Fruit fly (Drosophila melanogaster) whole organism, embryonic: Measurements from ENCODE around the gene Tbca.

Experiments used
- CG10209 ChIP-seq: fragments of 200-800 bp; sonication (Bioruptor generic); optimal IDR thresholded peaks from 3 replicates; lab custom pipeline; 2017; ENCODE audit warnings: missing biosample characterization, mild to moderate bottlenecking, missing genetic modification characterization, missing genetic modification reagents
- CG10267 ChIP-seq: fragments of 200-800 bp; sonication (Bioruptor generic); optimal IDR thresholded peaks from 2 replicates; lab custom pipeline; 2018; ENCODE audit warnings: missing biosample characterization, mild to moderate bottlenecking, missing genetic modification characterization, moderate library complexity
- CG10979 ChIP-seq: fragments of 200-800 bp; sonication (Bioruptor generic); optimal IDR thresholded peaks from 2 replicates; lab custom pipeline; 2018; ENCODE audit warnings: missing biosample characterization, mild to moderate bottlenecking, missing genetic modification characterization, moderate library complexity
- CG11093 ChIP-seq: fragments of 200-800 bp; sonication (Bioruptor generic); IDR thresholded peaks from 3 replicates; pipeline ENCODE4 v1.3.6; 2022; ENCODE audit warnings: missing biosample characterization, missing genetic modification characterization
- CG11456 ChIP-seq: fragments of 200-800 bp; sonication (Bioruptor generic); IDR thresholded peaks from 3 replicates; pipeline ENCODE4 v1.3.6; 2022; ENCODE audit warnings: missing biosample characterization, missing genetic modification characterization
- CG12236 ChIP-seq: fragments of 200-800 bp; sonication (Bioruptor generic); optimal IDR thresholded peaks from 2 replicates; lab custom pipeline; 2016; ENCODE audit warnings: missing biosample characterization, missing genetic modification characterization
- CG1233 ChIP-seq: fragments of 200-800 bp; sonication (Bioruptor generic); optimal IDR thresholded peaks from 4 replicates; lab custom pipeline; 2018; ENCODE audit warnings: missing biosample characterization, mild to moderate bottlenecking, missing genetic modification characterization
- CG12391 ChIP-seq: fragments of 200-800 bp; sonication (Bioruptor generic); optimal IDR thresholded peaks from 3 replicates; lab custom pipeline; 2018; ENCODE audit warnings: missing biosample characterization, mild to moderate bottlenecking, missing genetic modification characterization, moderate library complexity
- CG12942 ChIP-seq: fragments of 200-800 bp; sonication (Bioruptor generic); optimal IDR thresholded peaks from 3 replicates; lab custom pipeline; 2016; ENCODE audit warnings: missing biosample characterization, missing genetic modification characterization
- CG13894 ChIP-seq: fragments of 200-800 bp; sonication (Bioruptor generic); optimal IDR thresholded peaks from 3 replicates; lab custom pipeline; 2018; ENCODE audit warnings: missing biosample characterization, mild to moderate bottlenecking, missing genetic modification characterization, moderate library complexity
- CG14050 ChIP-seq: fragments of 200-800 bp; sonication (Bioruptor generic); IDR thresholded peaks from 3 replicates; pipeline ENCODE4 v1.3.6; 2022; ENCODE audit warnings: missing biosample characterization, missing genetic modification characterization
- CG1529 ChIP-seq: fragments of 200-800 bp; sonication (Bioruptor generic); optimal IDR thresholded peaks from 3 replicates; lab custom pipeline; 2018; ENCODE audit warnings: missing biosample characterization, missing genetic modification characterization
- CG15514 ChIP-seq: fragments of 200-800 bp; sonication (Bioruptor generic); optimal IDR thresholded peaks from 3 replicates; lab custom pipeline; 2017; ENCODE audit warnings: missing biosample characterization, missing genetic modification characterization, mild to moderate bottlenecking, moderate library complexity, missing genetic modification reagents
- CG1603 ChIP-seq: fragments of 200-800 bp; sonication (Bioruptor generic); optimal IDR thresholded peaks from 2 replicates; lab custom pipeline; 2019; ENCODE audit warnings: missing biosample characterization, mild to moderate bottlenecking, missing genetic modification characterization, moderate library complexity
- CG18262 ChIP-seq: fragments of 200-800 bp; optimal IDR thresholded peaks from 3 replicates; lab custom pipeline; 2019; ENCODE audit warnings: missing biosample characterization, mild to moderate bottlenecking, missing genetic modification characterization, moderate library complexity
- CG31388 ChIP-seq: fragments of 200-800 bp; sonication (Bioruptor generic); optimal IDR thresholded peaks from 2 replicates; lab custom pipeline; 2016; ENCODE audit warnings: missing biosample characterization, missing genetic modification characterization
- CG4424 ChIP-seq: fragments of 200-800 bp; sonication (Bioruptor generic); optimal IDR thresholded peaks from 3 replicates; lab custom pipeline; 2016; ENCODE audit warnings: missing biosample characterization, missing genetic modification characterization
- CG8290 ChIP-seq, 3 experiments: fragments of 200-800 bp; sonication (Bioruptor generic); optimal IDR thresholded peaks; 2 replicates each; lab custom pipeline; 2016 to 2019; ENCODE audit warnings: missing biosample characterization in 3 of 3, missing genetic modification characterization in 3 of 3, mild to moderate bottlenecking in 2 of 3, moderate library complexity in 1 of 3
- CkIIα-i1 ChIP-seq: fragments of 200-800 bp; sonication (Bioruptor generic); IDR thresholded peaks from 2 replicates; pipeline ENCODE4 v1.3.6; 2022; ENCODE audit warnings: missing biosample characterization, missing genetic modification characterization
- D ChIP-seq, 2 experiments: fragments of 200-800 bp in 1 of 2; fragments of >200 bp in 1 of 2; sonication (Bioruptor generic) in 1 of 2; optimal IDR thresholded peaks; 2 replicates in 1 of 2; 3 replicates in 1 of 2; lab custom pipeline; 2017; ENCODE audit warnings: mild to moderate bottlenecking in 1 of 2, missing biosample characterization in 1 of 2, missing genetic modification characterization in 1 of 2, missing genetic modification reagents in 1 of 2
- Dbx ChIP-seq: fragments of 200-800 bp; sonication (Bioruptor generic); IDR thresholded peaks from 3 replicates; pipeline ENCODE4 v1.3.6; 2022; ENCODE audit warnings: missing biosample characterization, missing genetic modification characterization
- Dfd ChIP-seq, 2 experiments: fragments of >200 bp; optimal IDR thresholded peaks; 2 replicates each; lab custom pipeline; 2017; ENCODE audit warnings: missing biosample characterization in 2 of 2, missing genetic modification characterization in 2 of 2
- Drgx ChIP-seq: fragments of 200-800 bp; sonication (Bioruptor generic); IDR thresholded peaks from 2 replicates; pipeline ENCODE4 v1.3.6; 2022; ENCODE audit warnings: missing biosample characterization, missing genetic modification characterization
- Ets65A ChIP-seq: fragments of 200-800 bp; sonication (Bioruptor generic); peaks from one replicate; lab custom pipeline; 2016; ENCODE audit warnings: missing biosample characterization, missing genetic modification characterization
- Ets97D ChIP-seq: fragments of 200-800 bp; sonication (Bioruptor generic); optimal IDR thresholded peaks from 3 replicates; lab custom pipeline; 2016; ENCODE audit warnings: missing biosample characterization, missing genetic modification characterization
- Kr ChIP-seq: fragments of 200-800 bp; sonication (Bioruptor generic); optimal IDR thresholded peaks from 2 replicates; lab custom pipeline; 2017; ENCODE audit warnings: missing biosample characterization, mild to moderate bottlenecking, missing genetic modification characterization
- Lpt ChIP-seq: fragments of >200 bp; optimal IDR thresholded peaks from 2 replicates; lab custom pipeline; 2018; ENCODE audit warnings: missing biosample characterization, missing genetic modification characterization
- Max ChIP-seq: fragments of 200-800 bp; sonication (Bioruptor generic); optimal IDR thresholded peaks from 2 replicates; lab custom pipeline; 2016; ENCODE audit warnings: missing biosample characterization, mild to moderate bottlenecking, missing genetic modification characterization
- Neu2 ChIP-seq: fragments of 200-800 bp; sonication (Bioruptor generic); optimal IDR thresholded peaks from 3 replicates; lab custom pipeline; 2016; ENCODE audit warnings: missing biosample characterization, missing genetic modification characterization, borderline replicate concordance
- Opbp ChIP-seq: fragments of 200-800 bp; sonication (Bioruptor generic); IDR thresholded peaks from 3 replicates; pipeline ENCODE4 v1.3.6; 2022; ENCODE audit warnings: missing biosample characterization, missing genetic modification characterization; ENCODE audit not compliant: partially characterized antibody
- ac ChIP-seq: fragments of 200-800 bp; sonication (Bioruptor generic); optimal IDR thresholded peaks from 3 replicates; lab custom pipeline; 2017; ENCODE audit warnings: missing biosample characterization, mild to moderate bottlenecking, missing genetic modification characterization
- az2 ChIP-seq: fragments of 200-800 bp; sonication (Bioruptor generic); optimal IDR thresholded peaks from 3 replicates; lab custom pipeline; 2016; ENCODE audit warnings: missing biosample characterization, missing genetic modification characterization
- chif ChIP-seq, 2 experiments: fragments of 200-800 bp; sonication (Bioruptor generic); optimal IDR thresholded peaks; 3 replicates each; lab custom pipeline; 2016; ENCODE audit warnings: missing biosample characterization in 2 of 2, missing genetic modification characterization in 2 of 2
- eve ChIP-seq, 2 experiments: fragments of >200 bp; optimal IDR thresholded peaks; 2 replicates each; lab custom pipeline; 2017; ENCODE audit warnings: missing biosample characterization in 2 of 2, missing genetic modification characterization in 2 of 2
- grn ChIP-seq: fragments of 200-800 bp; sonication (Bioruptor generic); optimal IDR thresholded peaks from 3 replicates; lab custom pipeline; 2017; ENCODE audit warnings: missing biosample characterization, missing genetic modification characterization
- gt ChIP-seq: fragments of 200-800 bp; sonication (Bioruptor generic); IDR thresholded peaks from 2 replicates; pipeline ENCODE4 v1.3.6; 2022; ENCODE audit warnings: missing biosample characterization, missing genetic modification characterization
- knrl ChIP-seq: fragments of 200-800 bp; sonication (Bioruptor generic); IDR thresholded peaks from 3 replicates; pipeline ENCODE4 v1.3.6; 2022; ENCODE audit warnings: missing biosample characterization, missing genetic modification characterization; ENCODE audit not compliant: partially characterized antibody
- lbe ChIP-seq: fragments of 200-800 bp; sonication (Bioruptor generic); optimal IDR thresholded peaks from 2 replicates; lab custom pipeline; 2016; ENCODE audit warnings: missing biosample characterization, mild to moderate bottlenecking, missing genetic modification characterization
- mld ChIP-seq: fragments of 200-800 bp; sonication (Bioruptor generic); IDR thresholded peaks from 3 replicates; pipeline ENCODE4 v1.3.6; 2022; ENCODE audit warnings: missing biosample characterization, missing genetic modification characterization; ENCODE audit not compliant: partially characterized antibody
- nerfin-2 ChIP-seq: fragments of 200-800 bp; sonication (Bioruptor generic); IDR thresholded peaks from 2 replicates; pipeline ENCODE4 v1.3.6; 2022; ENCODE audit warnings: missing biosample characterization, missing genetic modification characterization; ENCODE audit not compliant: partially characterized antibody
- pum ChIP-seq: fragments of 200-800 bp; sonication (Bioruptor generic); optimal IDR thresholded peaks from 2 replicates; lab custom pipeline; 2016; ENCODE audit warnings: missing biosample characterization, missing genetic modification characterization
- pzg ChIP-seq: fragments of 200-800 bp; sonication (Bioruptor generic); optimal IDR thresholded peaks from 3 replicates; lab custom pipeline; 2018; ENCODE audit warnings: missing biosample characterization, mild to moderate bottlenecking, missing genetic modification characterization, moderate library complexity
- sens ChIP-seq: fragments of 200-800 bp; sonication (Bioruptor generic); peaks from one replicate; lab custom pipeline; 2016; ENCODE audit warnings: missing biosample characterization, missing genetic modification characterization
- sim ChIP-seq: fragments of 200-800 bp; sonication (Bioruptor generic); IDR thresholded peaks from 2 replicates; pipeline ENCODE4 v1.3.6; 2022; ENCODE audit warnings: missing biosample characterization, missing genetic modification characterization
- stwl ChIP-seq: fragments of 200-800 bp; sonication (Bioruptor generic); optimal IDR thresholded peaks from 3 replicates; lab custom pipeline; 2018; ENCODE audit warnings: missing biosample characterization, mild to moderate bottlenecking, missing genetic modification characterization, moderate library complexity
- tll ChIP-seq, 2 experiments: fragments of 200-800 bp in 1 of 2; fragments of >200 bp in 1 of 2; sonication (Bioruptor generic) in 1 of 2; optimal IDR thresholded peaks; 2 replicates each; lab custom pipeline; 2017 to 2019; ENCODE audit warnings: missing biosample characterization in 2 of 2, missing genetic modification characterization in 2 of 2, mild to moderate bottlenecking in 1 of 2, moderate library complexity in 1 of 2
- ttk ChIP-seq: fragments of 200-800 bp; sonication (Bioruptor generic); IDR thresholded peaks from 2 replicates; pipeline ENCODE4 v2.1.2; 2022; ENCODE audit warnings: missing biosample characterization, missing genetic modification characterization

Tbca gene

dm6 chr3R:31697606-31698005, 45.7 kb upstream of the Tbca start:
- TF ChIP-seq knrl (GFP tag; lab: Robert Waterston, UW): no peak
- TF ChIP-seq stwl (tag; lab: Kevin White, UChicago): no peak
- TF ChIP-seq CG11456 (GFP tag; lab: Robert Waterston, UW): no peak
- TF ChIP-seq CG1529 (GFP tag; lab: Kevin White, UChicago): no peak
- TF ChIP-seq CG15514: no peak
- TF ChIP-seq Ets97D (GFP tag; lab: Kevin White, UChicago): no peak
- peak; percentile 9 for TF ChIP-seq Kr (GFP tag; lab: Kevin White, UChicago)
- no peak for TF ChIP-seq gt (GFP tag; lab: Robert Waterston, UW)
- peak in 1 of 2 experiments; percentile 68 for TF ChIP-seq tll (GFP tag; optimal IDR thresholded peaks at IDR 0.05; lab: Kevin White, UChicago)
- TF ChIP-seq CG10209 (GFP tag; lab: Kevin White, UChicago): no peak
- TF ChIP-seq ac (GFP tag; lab: Kevin White, UChicago): peak; percentile 50
- TF ChIP-seq CG31388 (GFP tag; lab: Kevin White, UChicago): no peak
- no peak for TF ChIP-seq Max (GFP tag; lab: Kevin White, UChicago)

- peak; percentile 23 for TF ChIP-seq CG12391 (tag; lab: Kevin White, UChicago)
- TF ChIP-seq CG18262 (tag; lab: Kevin White, UChicago): peak; percentile 45
- peak; percentile 26 for TF ChIP-seq CG1603
- no peak for TF ChIP-seq CG14050 (GFP tag; lab: Robert Waterston, UW)
- TF ChIP-seq CG10979: peak; percentile 48
- no peak for TF ChIP-seq D (optimal IDR thresholded peaks at IDR 0.05; lab: Kevin White, UChicago)
- peak; percentile 26 for TF ChIP-seq D (GFP tag; optimal IDR thresholded peaks at IDR 0.05; lab: Kevin White, UChicago)
- TF ChIP-seq Opbp: no peak
- peak; percentile 4 for TF ChIP-seq az2
- TF ChIP-seq chif (GFP tag; optimal IDR thresholded peaks at IDR 0.05; lab: Kevin White, UChicago): peak in 1 of 2 experiments; percentile 6
- no peak for TF ChIP-seq grn (GFP tag; lab: Kevin White, UChicago)
- no peak for TF ChIP-seq nerfin-2 (GFP tag; lab: Robert Waterston, UW)
- peak; percentile 11 for TF ChIP-seq CG10267 (tag; lab: Kevin White, UChicago)
- no peak for TF ChIP-seq CG1233 (GFP tag; lab: Kevin White, UChicago)
- TF ChIP-seq Ets65A: peak; percentile 87
- TF ChIP-seq Dbx: no peak
- no peak for TF ChIP-seq CG11093
- TF ChIP-seq ttk (GFP tag; lab: Robert Waterston, UW): no peak
- TF ChIP-seq Neu2 (GFP tag; lab: Kevin White, UChicago): no peak
- TF ChIP-seq mld (GFP tag; lab: Robert Waterston, UW): no peak
- TF ChIP-seq Dfd (GFP tag; optimal IDR thresholded peaks at IDR 0.05; lab: Kevin White, UChicago): no peak
- no peak for TF ChIP-seq pzg (GFP tag; lab: Kevin White, UChicago)
- peak; percentile 3 for TF ChIP-seq Lpt (GFP tag; lab: Kevin White, UChicago)
- TF ChIP-seq lbe (GFP tag; lab: Kevin White, UChicago): peak; percentile 88
- peak; percentile 1 for TF ChIP-seq pum (GFP tag; lab: Kevin White, UChicago)
- no peak for TF ChIP-seq CG13894 (tag; lab: Kevin White, UChicago)
- TF ChIP-seq eve (GFP tag; optimal IDR thresholded peaks at IDR 0.05; lab: Kevin White, UChicago): no peak
- TF ChIP-seq sim: 0 out of 2 replicates have a peak, but pooled peaks have one; percentile 11
- TF ChIP-seq CG12236 (GFP tag; lab: Kevin White, UChicago): no peak
- TF ChIP-seq CG4424 (GFP tag; lab: Kevin White, UChicago): peak; percentile 32
- no peak for TF ChIP-seq CG8290 (GFP tag; optimal IDR thresholded peaks at IDR 0.05; lab: Kevin White, UChicago)
- no peak for TF ChIP-seq CG8290 (tag; optimal IDR thresholded peaks at IDR 0.05; lab: Kevin White, UChicago)
- peak; percentile 73 for TF ChIP-seq sens (GFP tag; lab: Kevin White, UChicago)
- TF ChIP-seq CG12942 (GFP tag; lab: Kevin White, UChicago): no peak
- TF ChIP-seq Drgx (GFP tag; lab: Robert Waterston, UW): peak; percentile 61
- TF ChIP-seq CkIIα-i1: no peak
Measured at dm6 chr3R:31698143-31698776, 45.0 kb upstream of the Tbca start.
